Worm (Caenorhabditis elegans) whole organism, young adult: ENCODE data around the gene cthd-1.

ENCODE experiments used
- B0019.2 ChIP-seq: fragments of 200-800 bp; sonication (Bioruptor generic); conservative IDR thresholded peaks from 2 replicates; pipeline ENCODE4 v1.3.6; 2022; ENCODE audit warnings: missing genetic modification reagents, missing genetic modification characterization, missing compliant biosample characterization
- D2030.7 ChIP-seq: fragments of 200-800 bp; sonication (Bioruptor generic); IDR thresholded peaks from 2 replicates; pipeline ENCODE4 v1.3.6; 2022; ENCODE audit warnings: missing genetic modification reagents, missing genetic modification characterization, missing compliant biosample characterization
- F33H1.4 ChIP-seq: fragments of 200-800 bp; sonication (Bioruptor generic); IDR thresholded peaks from 2 replicates; pipeline ENCODE4 v1.3.6; 2022; ENCODE audit warnings: missing genetic modification reagents, missing genetic modification characterization, missing compliant biosample characterization
- K11D2.4 ChIP-seq: fragments of 200-800 bp; sonication (Bioruptor generic); IDR thresholded peaks from 2 replicates; pipeline ENCODE4 v1.3.6; 2022; ENCODE audit warnings: missing genetic modification reagents, missing genetic modification characterization, missing compliant biosample characterization
- Y53G8AR.9 ChIP-seq: fragments of 200-800 bp; sonication (Bioruptor generic); conservative IDR thresholded peaks from 2 replicates; pipeline ENCODE4 v1.3.6; 2022; ENCODE audit warnings: missing genetic modification reagents, missing genetic modification characterization, missing compliant biosample characterization
- Y67H2A.10 ChIP-seq: fragments of 200-800 bp; sonication (Bioruptor generic); conservative IDR thresholded peaks from 2 replicates; pipeline ENCODE4 v1.3.6; 2022; ENCODE audit warnings: missing genetic modification reagents, missing genetic modification characterization, missing compliant biosample characterization
- Y95B8A.8 ChIP-seq: fragments of 200-800 bp; sonication (Bioruptor generic); IDR thresholded peaks from 2 replicates; pipeline ENCODE4 v1.3.6; 2022; ENCODE audit warnings: missing genetic modification reagents, missing genetic modification characterization, missing compliant biosample characterization
- attf-5 ChIP-seq: fragments of 200-800 bp; sonication (Bioruptor generic); optimal IDR thresholded peaks from 2 replicates; lab custom pipeline; 2018; ENCODE audit warnings: mild to moderate bottlenecking, missing genetic modification characterization, missing compliant biosample characterization
- attf-6 ChIP-seq: fragments of 200-800 bp; sonication (Bioruptor generic); IDR thresholded peaks from 2 replicates; pipeline ENCODE4 v1.3.6; 2022; ENCODE audit warnings: missing genetic modification reagents, missing genetic modification characterization, missing compliant biosample characterization
- ceh-40 ChIP-seq: fragments of 200-800 bp; sonication (Bioruptor generic); IDR thresholded peaks from 2 replicates; pipeline ENCODE4 v1.3.6; 2022; ENCODE audit warnings: missing genetic modification characterization, missing compliant biosample characterization
- ceh-58 ChIP-seq: fragments of 200-800 bp; sonication (Bioruptor generic); IDR thresholded peaks from 2 replicates; pipeline ENCODE4 v1.3.6; 2022; ENCODE audit warnings: missing genetic modification characterization, missing compliant biosample characterization
- die-1 ChIP-seq: sonication (generic microtip); optimal IDR thresholded peaks from 2 replicates; lab custom pipeline; 2016; ENCODE audit warnings: missing genotype, mild to moderate bottlenecking, missing genetic modification characterization, missing compliant biosample characterization
- dpff-1 ChIP-seq: sonication (generic microtip); optimal IDR thresholded peaks from 2 replicates; lab custom pipeline; 2017; ENCODE audit warnings: mild to moderate bottlenecking, missing genetic modification characterization, missing compliant biosample characterization
- dpl-1 ChIP-seq: fragments of 150-350 bp; optimal IDR thresholded peaks from 2 replicates; lab custom pipeline; 2014; ENCODE audit warnings: missing biosample characterization, missing genetic modification reagents, missing genetic modification characterization
- efl-1 ChIP-seq: fragments of 150-350 bp; optimal IDR thresholded peaks from 2 replicates; lab custom pipeline; 2014; ENCODE audit warnings: missing biosample characterization, missing genetic modification reagents, missing genetic modification characterization
- let-607 ChIP-seq, 2 experiments: fragments of 200-800 bp in 1 of 2; sonication (Bioruptor generic) in 1 of 2; sonication (generic microtip) in 1 of 2; optimal IDR thresholded peaks; 2 replicates each; lab custom pipeline; 2016 to 2018; ENCODE audit warnings: mild to moderate bottlenecking in 2 of 2, missing compliant biosample characterization in 2 of 2, missing genetic modification characterization in 2 of 2, moderate library complexity in 2 of 2, missing genotype in 1 of 2
- lin-26 ChIP-seq: fragments of 200-800 bp; sonication (Bioruptor generic); IDR thresholded peaks from 2 replicates; pipeline ENCODE4 v1.3.6; 2022; ENCODE audit warnings: missing genetic modification reagents, missing genetic modification characterization, missing compliant biosample characterization
- lin-35 ChIP-seq, 3 experiments: fragments of 150-350 bp in 2 of 3; sonication (generic microtip) in 1 of 3; optimal IDR thresholded peaks; 2 replicates each; lab custom pipeline; 2014 to 2018; ENCODE audit warnings: missing biosample characterization in 3 of 3, missing genetic modification characterization in 3 of 3, missing genetic modification reagents in 3 of 3
- lin-54 ChIP-seq: fragments of 200-800 bp; sonication (Bioruptor generic); optimal IDR thresholded peaks from 2 replicates; lab custom pipeline; 2018; ENCODE audit warnings: mild to moderate bottlenecking, missing genetic modification characterization, missing compliant biosample characterization
- lsl-1 ChIP-seq: fragments of 200-800 bp; sonication (Bioruptor generic); optimal IDR thresholded peaks from 2 replicates; lab custom pipeline; 2018; ENCODE audit warnings: mild to moderate bottlenecking, missing genetic modification characterization, moderate library complexity, missing compliant biosample characterization
- madf-6 ChIP-seq: fragments of 200-800 bp; sonication (Bioruptor generic); IDR thresholded peaks from 2 replicates; pipeline ENCODE4 v1.3.6; 2022; ENCODE audit warnings: missing genetic modification reagents, missing genetic modification characterization, missing compliant biosample characterization
- nhr-80 ChIP-seq: sonication (generic microtip); optimal IDR thresholded peaks from 2 replicates; lab custom pipeline; 2016; ENCODE audit warnings: missing genetic modification characterization, missing compliant biosample characterization
- nhr-90 ChIP-seq: sonication (generic microtip); optimal IDR thresholded peaks from 2 replicates; lab custom pipeline; 2016; ENCODE audit warnings: missing genotype, mild to moderate bottlenecking, missing genetic modification characterization, missing compliant biosample characterization
- pbrm-1 ChIP-seq: fragments of 200-800 bp; sonication (Bioruptor generic); IDR thresholded peaks from 2 replicates; pipeline ENCODE4 v1.3.6; 2022; ENCODE audit warnings: missing genetic modification reagents, missing genetic modification characterization, missing compliant biosample characterization
- pha-4 ChIP-seq: fragments of 150-350 bp; sonication (generic microtip); optimal IDR thresholded peaks from 2 replicates; lab custom pipeline; 2014; ENCODE audit warnings: missing biosample characterization, missing genetic modification reagents, missing genetic modification characterization
- rec-8 ChIP-seq, 2 experiments: sonication (generic microtip); optimal IDR thresholded peaks; 2 replicates each; lab custom pipeline; 2016; ENCODE audit warnings: mild to moderate bottlenecking in 2 of 2, missing genetic modification characterization in 2 of 2, missing genetic modification reagents in 2 of 2, missing genotype in 2 of 2, missing biosample characterization in 1 of 2, missing compliant biosample characterization in 1 of 2, moderate library complexity in 1 of 2
- sdz-38 ChIP-seq: sonication (generic microtip); optimal IDR thresholded peaks from 2 replicates; lab custom pipeline; 2016; ENCODE audit warnings: missing genotype, missing genetic modification characterization, missing compliant biosample characterization
- snpc-1.1 ChIP-seq: sonication (generic microtip); optimal IDR thresholded peaks from 2 replicates; lab custom pipeline; 2017; ENCODE audit warnings: missing genetic modification characterization, mild to moderate bottlenecking, missing compliant biosample characterization, antibody characterized with exemption, moderate library complexity, missing genotype, missing genetic modification reagents; ENCODE audit not compliant: insufficient read depth
- tlf-1 ChIP-seq: fragments of 200-800 bp; sonication (Bioruptor generic); optimal IDR thresholded peaks from 2 replicates; lab custom pipeline; 2018; ENCODE audit warnings: mild to moderate bottlenecking, missing genetic modification characterization, missing compliant biosample characterization
- zfh-2 ChIP-seq: fragments of 200-800 bp; sonication (Bioruptor generic); conservative IDR thresholded peaks from 2 replicates; pipeline ENCODE4 v1.3.6; 2022; ENCODE audit warnings: missing genetic modification reagents, missing genetic modification characterization, missing compliant biosample characterization
- ztf-22 ChIP-seq: fragments of 200-800 bp; sonication (Bioruptor generic); optimal IDR thresholded peaks from 2 replicates; lab custom pipeline; 2018; ENCODE audit warnings: mild to moderate bottlenecking, missing genetic modification characterization, moderate library complexity, missing compliant biosample characterization

Gene cthd-1

ce11 chrV:9633313-9633712, 44.8 kb upstream of the cthd-1 start, which contains the start of gene col-147:
TSS of gene col-147 (minus strand) at chrV:9633338.
- TF ChIP-seq Y53G8AR.9 (GFP tag; lab: Robert Waterston, UW) (no peak), die-1 (no peak), efl-1 (GFP tag; lab: Kevin White, UChicago) (no peak)

- TF ChIP-seq D2030.7 (GFP tag; lab: Robert Waterston, UW) (0 out of 2 replicates have a peak, but pooled peaks have one; percentile 14), nhr-90 (tag; lab: Kevin White, UChicago) (no peak), lin-35 (GFP tag; optimal IDR thresholded peaks at IDR 0.05; lab: Kevin White, UChicago) (no peak), K11D2.4 (GFP tag; lab: Robert Waterston, UW) (no peak), B0019.2 (GFP tag; lab: Robert Waterston, UW) (no peak), dpl-1 (GFP tag; lab: Kevin White, UChicago) (peak; percentile 34), lin-54 (GFP tag; lab: Kevin White, UChicago) (peak; percentile 3), efl-1 (GFP tag; lab: Kevin White, UChicago) (peak; percentile 74), let-607 (tag; optimal IDR thresholded peaks at IDR 0.05; lab: Kevin White, UChicago) (no peak), lsl-1 (GFP tag; lab: Kevin White, UChicago) (peak; percentile 26), madf-6 (GFP tag; lab: Robert Waterston, UW) (peak; percentile 48; the same call in 1 of the 2 replicates), attf-6 (GFP tag; lab: Robert Waterston, UW) (no peak)
These were observed 32.6 kb upstream of the cthd-1 start, which contains the start of the genes atl-1 and hcp-2 for ce11 chrV:9645507-9645906. TSS of gene atl-1 (minus strand) at chrV:9645595. TSS of gene hcp-2 (plus strand) at chrV:9645859.

- no peak for TF ChIP-seq let-607 (tag; optimal IDR thresholded peaks at IDR 0.05; lab: Kevin White, UChicago)
These were observed 26.8 kb upstream of the cthd-1 start, which contains the start of gene T06E4.21 for ce11 chrV:9651294-9651693. TSS of gene T06E4.21 (plus strand) at chrV:9651594.

DNA sequence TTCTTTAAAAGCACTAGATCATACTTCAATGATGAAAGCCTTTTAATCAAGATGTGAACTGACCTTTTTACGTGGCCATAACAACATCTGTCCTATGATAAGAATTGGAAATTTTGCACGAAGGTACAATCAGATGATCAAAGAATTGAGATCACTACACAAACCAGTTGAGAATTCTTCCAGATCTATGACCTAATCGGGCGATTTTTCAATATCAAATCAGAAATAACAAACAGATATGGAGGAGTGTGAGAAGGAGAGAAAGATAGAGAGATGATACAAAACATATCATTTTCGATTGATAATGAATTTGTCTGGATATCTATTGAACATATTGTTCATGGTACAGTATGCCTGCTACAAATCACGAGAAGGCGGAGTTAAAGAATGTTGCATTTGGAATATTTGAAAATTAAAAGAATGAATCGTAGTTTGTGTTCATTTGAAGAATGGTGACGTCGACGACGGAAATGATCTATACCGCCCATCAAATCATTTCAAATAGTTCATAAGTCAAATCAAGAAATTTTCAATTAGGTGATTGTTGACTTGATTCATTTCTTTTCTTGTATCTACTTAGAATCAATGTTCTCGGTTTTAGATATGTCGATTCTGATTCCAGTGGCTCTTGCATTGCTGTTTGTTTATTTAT, 23.8 kb upstream of the cthd-1 start, which contains the start of gene cyp-29A4:
TSS of gene cyp-29A4 (plus strand) at position 602 of the 652 bp plus-strand sequence.
- TF ChIP-seq lin-26 (GFP tag; lab: Robert Waterston, UW) (no peak), tlf-1 (GFP tag; lab: Kevin White, UChicago) (no peak), B0019.2 (GFP tag; lab: Robert Waterston, UW) (no peak), ceh-58 (GFP tag; lab: Robert Waterston, UW) (no peak), lsl-1 (GFP tag; lab: Kevin White, UChicago) (no peak), Y95B8A.8 (no peak), let-607 (tag; optimal IDR thresholded peaks at IDR 0.05; lab: Kevin White, UChicago) (no peak), zfh-2 (GFP tag; lab: Robert Waterston, UW) (no peak), nhr-80 (tag; lab: Kevin White, UChicago) (no peak), Y67H2A.10 (GFP tag; lab: Robert Waterston, UW) (no peak), pbrm-1 (GFP tag; lab: Robert Waterston, UW) (no peak), pha-4 (tag; lab: Kevin White, UChicago) (no peak), F33H1.4 (no peak), snpc-1.1 (no peak), sdz-38 (tag; lab: Kevin White, UChicago) (no peak), dpff-1 (tag; lab: Kevin White, UChicago) (no peak), attf-5 (GFP tag; lab: Kevin White, UChicago) (no peak), ceh-40 (GFP tag; lab: Robert Waterston, UW) (no peak), ztf-22 (GFP tag; lab: Kevin White, UChicago) (no peak), rec-8 (tag; optimal IDR thresholded peaks at IDR 0.05; lab: Kevin White, UChicago) (no peak)
